Fruit fly (Drosophila melanogaster): Measurements from ENCODE around the gene Rbp1.

Gene Rbp1

dm6 chr3R:10832526-10833165, 48.5 kb downstream of the Rbp1 start (continued):
- TF ChIP-seq Usf (GFP tag; optimal IDR thresholded peaks at IDR 0.05) (no peak), CG15011 (GFP tag; optimal IDR thresholded peaks at IDR 0.05) (no peak), run (tag; optimal IDR thresholded peaks at IDR 0.05) (no peak), sd (tag; optimal IDR thresholded peaks at IDR 0.05) (no peak), CG34422 (GFP tag; IDR thresholded peaks at IDR 0.05) (0 out of 3 replicates have a peak, but pooled peaks have one; percentile 16), Awh (GFP tag; IDR thresholded peaks at IDR 0.05) (no peak), Dref (GFP tag; IDR thresholded peaks at IDR 0.05) (no peak), CG13296 (GFP tag; optimal IDR thresholded peaks at IDR 0.05) (no peak), CG6254 (GFP tag; optimal IDR thresholded peaks at IDR 0.05) (no peak), Ssrp (tag; optimal IDR thresholded peaks at IDR 0.05) (no peak), CrebB (tag; optimal IDR thresholded peaks at IDR 0.05) (no peak), sens (GFP tag) (peak; percentile 45), bsh (GFP tag; optimal IDR thresholded peaks at IDR 0.05) (peak in 1 of 2 experiments; percentile 67), ATbp (GFP tag; optimal IDR thresholded peaks at IDR 0.05) (peak; percentile 1), ab (GFP tag; optimal IDR thresholded peaks at IDR 0.05) (no peak), CG34376 (GFP tag; optimal IDR thresholded peaks at IDR 0.05) (no peak), nmo (GFP tag; optimal IDR thresholded peaks at IDR 0.05) (peak; percentile 7), Hmx (GFP tag; optimal IDR thresholded peaks at IDR 0.05) (no peak), h (optimal IDR thresholded peaks at IDR 0.05) (no peak), maf-S (GFP tag; optimal IDR thresholded peaks at IDR 0.05) (no peak), pzg (GFP tag; optimal IDR thresholded peaks at IDR 0.05) (no peak), CG11560 (tag; IDR thresholded peaks at IDR 0.05) (no peak), gce (GFP tag; IDR thresholded peaks at IDR 0.05) (no peak), CG7786 (GFP tag; optimal IDR thresholded peaks at IDR 0.05) (no peak), CG10959 (GFP tag; IDR thresholded peaks at IDR 0.05) (peak; percentile 9; the same call in 1 of the 2 replicates), CG16779 (GFP tag; IDR thresholded peaks at IDR 0.05) (no peak), Drgx (GFP tag; IDR thresholded peaks at IDR 0.05) (peak; percentile 96), Ets97D (GFP tag; optimal IDR thresholded peaks at IDR 0.05) (no peak), cato (GFP tag; optimal IDR thresholded peaks at IDR 0.05; ENCODE audit: borderline replicate concordance) (no peak), Ptx1 (GFP tag; IDR thresholded peaks at IDR 0.05) (no peak), CG6689 (GFP tag; IDR thresholded peaks at IDR 0.05) (peak; percentile 32; the same call in 1 of the 2 replicates), CG2199 (GFP tag; IDR thresholded peaks at IDR 0.05) (no peak), CG4854 (GFP tag; optimal IDR thresholded peaks at IDR 0.05) (no peak), kah (GFP tag; optimal IDR thresholded peaks at IDR 0.05) (no peak), CG4820 (GFP tag; optimal IDR thresholded peaks at IDR 0.05) (peak; percentile 27), br (optimal IDR thresholded peaks at IDR 0.05) (no peak), B-H1 (GFP tag; IDR thresholded peaks at IDR 0.05) (no peak), Sin3A (optimal IDR thresholded peaks at IDR 0.05) (no peak), org-1 (GFP tag; optimal IDR thresholded peaks at IDR 0.05) (no peak), CG11696 (GFP tag; IDR thresholded peaks at IDR 0.05) (no peak), CG15696 (tag; optimal IDR thresholded peaks at IDR 0.05) (no peak), CHES-1-like (GFP tag; optimal IDR thresholded peaks at IDR 0.05) (no peak), CG8944 (GFP tag; optimal IDR thresholded peaks at IDR 0.05) (no peak), CG31441 (GFP tag; IDR thresholded peaks at IDR 0.05) (peak; percentile 42; the same call in 1 of the 2 replicates), CG8359 (GFP tag; optimal IDR thresholded peaks at IDR 0.05; ENCODE audit: borderline replicate concordance) (no peak), CG9727 (GFP tag; optimal IDR thresholded peaks at IDR 0.05) (peak; percentile 8), CG33557 (GFP tag; optimal IDR thresholded peaks at IDR 0.05) (no peak), cwo (GFP tag; optimal IDR thresholded peaks at IDR 0.05) (no peak), CG12155 (GFP tag; optimal IDR thresholded peaks at IDR 0.05) (no peak), Fer2 (tag; optimal IDR thresholded peaks at IDR 0.05) (no peak), CG1602 (GFP tag; optimal IDR thresholded peaks at IDR 0.05) (no peak), Spps (tag; optimal IDR thresholded peaks at IDR 0.05) (no peak)
